Fruit fly (Drosophila melanogaster): ENCODE results near the gene Cdk5alpha.

Gene Cdk5alpha

DNA sequence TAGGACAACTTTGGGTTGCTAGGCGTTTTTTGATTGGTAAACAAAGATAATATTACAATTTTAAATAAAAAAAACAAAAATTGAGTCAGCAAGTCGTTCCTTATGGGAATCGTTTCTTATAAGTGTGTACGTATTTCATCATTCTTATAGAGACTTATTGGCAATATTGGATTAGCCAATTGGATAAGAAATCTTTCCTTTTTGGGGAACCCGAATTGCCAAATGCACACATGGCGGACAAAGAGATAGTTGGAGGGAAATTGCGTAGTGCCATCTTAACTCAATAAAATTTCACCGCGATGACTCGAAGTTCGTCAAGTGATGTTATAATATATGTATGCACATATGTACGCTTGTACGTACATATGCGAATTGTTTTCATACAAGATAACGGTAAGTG lies 19.5 kb downstream of the Cdk5alpha start:
- no peak for TF ChIP-seq dsf (GFP tag; optimal IDR thresholded peaks at IDR 0.05; ENCODE audit: borderline replicate concordance)
- TF ChIP-seq Dfd (GFP tag; optimal IDR thresholded peaks at IDR 0.05), result no peak
- no peak for TF ChIP-seq OdsH (GFP tag; optimal IDR thresholded peaks at IDR 0.05)
- no peak for TF ChIP-seq foxo (GFP tag; optimal IDR thresholded peaks at IDR 0.05)
- TF ChIP-seq sv (GFP tag; optimal IDR thresholded peaks at IDR 0.05), result no peak
- TF ChIP-seq Dif (GFP tag; optimal IDR thresholded peaks at IDR 0.05; ENCODE audit: partially characterized antibody), result no peak

DNA sequence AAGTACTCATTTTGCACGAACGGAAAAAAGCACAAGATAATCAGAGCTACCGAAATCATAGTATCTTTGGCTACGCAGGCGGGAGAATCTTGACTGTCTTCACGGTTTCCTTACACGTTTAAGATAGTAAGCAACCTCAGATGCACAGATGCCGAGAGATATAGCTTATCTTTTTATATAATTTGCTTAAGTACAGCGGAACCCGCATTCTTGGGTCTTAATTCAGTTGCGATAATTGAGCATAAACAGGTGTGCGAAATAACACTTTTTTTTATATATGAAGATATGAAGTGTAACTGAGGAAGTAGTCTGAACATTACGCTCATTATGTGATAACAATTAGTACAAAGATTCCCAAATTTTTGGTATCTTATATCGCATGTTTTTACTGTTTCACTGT lies 30.0 kb downstream of the Cdk5alpha start, which contains the start of gene CG34043:
TSS of gene CG34043 (minus strand) at position 101 of the 400 bp plus-strand sequence.
- TF ChIP-seq Abd-B (GFP tag; optimal IDR thresholded peaks at IDR 0.05) (no peak), Hnf4 (GFP tag; optimal IDR thresholded peaks at IDR 0.05) (no peak), Jra (GFP tag; optimal IDR thresholded peaks at IDR 0.05) (no peak), Myc (optimal IDR thresholded peaks at IDR 0.05) (no peak), ey (GFP tag; optimal IDR thresholded peaks at IDR 0.05) (no peak), woc (GFP tag; optimal IDR thresholded peaks at IDR 0.05) (no peak), GATAd (GFP tag; optimal IDR thresholded peaks at IDR 0.05) (no peak), usp (GFP tag; optimal IDR thresholded peaks at IDR 0.05) (no peak), brk (GFP tag; optimal IDR thresholded peaks at IDR 0.05) (no peak), CrebA (GFP tag; optimal IDR thresholded peaks at IDR 0.05; ENCODE audit: borderline replicate concordance) (no peak), sage (GFP tag; optimal IDR thresholded peaks at IDR 0.05) (no peak), sv (GFP tag; optimal IDR thresholded peaks at IDR 0.05) (no peak), dsf (GFP tag; optimal IDR thresholded peaks at IDR 0.05; ENCODE audit: borderline replicate concordance) (no peak), Vsx2 (GFP tag; optimal IDR thresholded peaks at IDR 0.05; ENCODE audit: partially characterized antibody) (no peak)

DNA sequence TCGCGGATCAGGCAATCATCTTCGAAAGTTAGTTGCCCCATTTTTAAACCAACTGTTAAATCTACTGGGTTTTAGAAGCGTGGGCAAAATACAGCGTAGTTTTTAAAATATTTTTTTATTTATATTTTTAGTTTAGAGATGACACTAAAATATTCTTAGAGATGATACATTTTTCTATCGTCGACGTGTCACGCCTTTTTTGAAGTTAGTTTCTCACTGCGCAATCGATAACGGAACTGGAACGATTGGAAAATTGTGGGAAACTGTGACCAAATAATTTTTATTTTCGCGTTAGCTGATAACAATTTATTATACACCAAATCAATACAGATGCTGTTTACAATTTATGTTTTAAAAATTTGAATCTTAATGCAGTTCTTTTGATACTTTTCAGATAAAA lies 32.1 kb downstream of the Cdk5alpha start, which contains the start of gene Utx:
TSS of gene Utx (minus strand) at position 154 of the 400 bp plus-strand sequence.
- TF ChIP-seq Hr83 (GFP tag; optimal IDR thresholded peaks at IDR 0.05; ENCODE audit: poor library complexity, severe bottlenecking) (peak; percentile 23), Rel (GFP tag; optimal IDR thresholded peaks at IDR 0.05) (no peak), Rel (tag; optimal IDR thresholded peaks at IDR 0.05) (no peak), dl (GFP tag; optimal IDR thresholded peaks at IDR 0.05; ENCODE audit: insufficient read depth in 1 of 2, partially characterized antibody in 2 of 2) (no peak), rgr (GFP tag; optimal IDR thresholded peaks at IDR 0.05) (no peak), woc (GFP tag; optimal IDR thresholded peaks at IDR 0.05) (peak; percentile 71)

DNA sequence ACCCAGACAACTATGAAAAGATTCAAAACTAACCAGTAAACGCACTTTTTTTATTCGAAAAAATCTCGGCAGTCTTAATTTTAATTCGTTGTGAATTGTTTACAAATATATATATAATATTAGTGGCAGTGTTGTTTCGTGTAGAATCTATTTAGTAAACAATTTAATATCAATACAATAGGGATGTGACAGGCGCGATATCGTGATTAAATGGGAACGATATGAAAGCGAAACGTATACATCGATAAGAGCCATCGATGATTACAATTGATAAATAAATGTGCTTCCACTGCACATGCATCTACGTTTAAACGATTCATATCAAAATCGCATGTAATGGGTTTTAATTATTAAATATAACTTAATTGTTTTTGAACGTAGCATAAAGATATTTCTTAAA lies 33.4 kb downstream of the Cdk5alpha start:
- TF ChIP-seq dmrt93B (GFP tag; optimal IDR thresholded peaks at IDR 0.05) (no peak), rgr (GFP tag; optimal IDR thresholded peaks at IDR 0.05) (no peak), Dif (GFP tag; optimal IDR thresholded peaks at IDR 0.05; ENCODE audit: partially characterized antibody) (no peak), Myc (optimal IDR thresholded peaks at IDR 0.05) (no peak), jim (GFP tag; optimal IDR thresholded peaks at IDR 0.05) (no peak), foxo (GFP tag; optimal IDR thresholded peaks at IDR 0.05) (no peak), Hnf4 (GFP tag; optimal IDR thresholded peaks at IDR 0.05) (no peak), brk (GFP tag; optimal IDR thresholded peaks at IDR 0.05) (peak; percentile 12), woc (GFP tag; optimal IDR thresholded peaks at IDR 0.05) (peak; percentile 27), N (GFP tag; optimal IDR thresholded peaks at IDR 0.05) (no peak), sage (GFP tag; optimal IDR thresholded peaks at IDR 0.05) (no peak), sv (GFP tag; optimal IDR thresholded peaks at IDR 0.05) (no peak), br (GFP tag; optimal IDR thresholded peaks at IDR 0.05) (no peak), Mio (GFP tag; optimal IDR thresholded peaks at IDR 0.05) (no peak), Sp1 (GFP tag; optimal IDR thresholded peaks at IDR 0.05) (no peak), Hr83 (GFP tag; optimal IDR thresholded peaks at IDR 0.05; ENCODE audit: poor library complexity, severe bottlenecking) (peak; percentile 74), fru (GFP tag; optimal IDR thresholded peaks at IDR 0.05) (no peak), CG9705 (GFP tag; optimal IDR thresholded peaks at IDR 0.05) (no peak), CrebA (GFP tag; optimal IDR thresholded peaks at IDR 0.05; ENCODE audit: borderline replicate concordance) (no peak), Vsx2 (GFP tag; optimal IDR thresholded peaks at IDR 0.05; ENCODE audit: partially characterized antibody) (no peak), ey (GFP tag; optimal IDR thresholded peaks at IDR 0.05) (no peak), lola (GFP tag; optimal IDR thresholded peaks at IDR 0.05) (no peak), Abd-B (GFP tag; optimal IDR thresholded peaks at IDR 0.05) (no peak)

DNA sequence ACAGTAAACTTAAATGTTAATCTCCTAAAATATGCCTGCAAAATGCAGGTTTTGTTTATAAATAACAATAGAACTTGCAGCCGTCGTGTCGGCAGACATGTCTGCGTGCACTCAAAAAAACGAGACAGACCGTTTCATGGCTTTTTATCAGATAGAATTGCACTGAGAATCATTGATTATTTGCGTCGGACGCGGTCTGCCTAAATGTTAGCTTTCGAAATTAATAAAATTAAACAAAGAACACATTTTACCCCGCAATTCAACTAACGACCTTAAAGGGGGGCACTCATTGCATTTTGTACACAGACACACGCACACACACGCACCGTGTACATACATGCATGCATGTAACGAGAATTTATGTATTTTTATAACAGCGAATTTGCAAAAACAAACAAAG lies 33.9 kb downstream of the Cdk5alpha start:
- peak; percentile 14 to 54 for TF ChIP-seq foxo (GFP tag; optimal IDR thresholded peaks at IDR 0.05)
- TF ChIP-seq dl (GFP tag; optimal IDR thresholded peaks at IDR 0.05; ENCODE audit: insufficient read depth in 1 of 2, partially characterized antibody in 2 of 2), result no peak
- TF ChIP-seq CrebA (GFP tag; optimal IDR thresholded peaks at IDR 0.05; ENCODE audit: borderline replicate concordance), result no peak
- no peak for TF ChIP-seq Vsx2 (GFP tag; optimal IDR thresholded peaks at IDR 0.05; ENCODE audit: partially characterized antibody)
- peak; percentile 52 for TF ChIP-seq tai (GFP tag; optimal IDR thresholded peaks at IDR 0.05)
- TF ChIP-seq Rel (GFP tag; optimal IDR thresholded peaks at IDR 0.05), result no peak
- no peak for TF ChIP-seq Rel (tag; optimal IDR thresholded peaks at IDR 0.05)
- no peak for TF ChIP-seq GATAd (GFP tag; optimal IDR thresholded peaks at IDR 0.05)
- no peak for TF ChIP-seq fru (GFP tag; optimal IDR thresholded peaks at IDR 0.05)
- TF ChIP-seq br (GFP tag; optimal IDR thresholded peaks at IDR 0.05), result no peak
- no peak for TF ChIP-seq dsf (GFP tag; optimal IDR thresholded peaks at IDR 0.05; ENCODE audit: borderline replicate concordance)
- peak; percentile 40 for TF ChIP-seq Jra (GFP tag; optimal IDR thresholded peaks at IDR 0.05)
- peak; percentile 66 for TF ChIP-seq ey (GFP tag; optimal IDR thresholded peaks at IDR 0.05)
- TF ChIP-seq Hnf4 (GFP tag; optimal IDR thresholded peaks at IDR 0.05), result peak; percentile 58
- TF ChIP-seq brk (GFP tag; optimal IDR thresholded peaks at IDR 0.05), result no peak
- TF ChIP-seq HLH106 (tag; optimal IDR thresholded peaks at IDR 0.05), result no peak
- TF ChIP-seq OdsH (GFP tag; optimal IDR thresholded peaks at IDR 0.05), result peak; percentile 60
- no peak for TF ChIP-seq Sp1 (GFP tag; optimal IDR thresholded peaks at IDR 0.05)
- TF ChIP-seq woc (GFP tag; optimal IDR thresholded peaks at IDR 0.05), result no peak
- TF ChIP-seq Hr78 (GFP tag; optimal IDR thresholded peaks at IDR 0.05), result no peak
- no peak for TF ChIP-seq Dif (GFP tag; optimal IDR thresholded peaks at IDR 0.05; ENCODE audit: partially characterized antibody)
- peak; percentile 33 for TF ChIP-seq psq (GFP tag; optimal IDR thresholded peaks at IDR 0.05)
- TF ChIP-seq N (GFP tag; optimal IDR thresholded peaks at IDR 0.05), result peak; percentile 9
- TF ChIP-seq Mio (GFP tag; optimal IDR thresholded peaks at IDR 0.05), result no peak
- TF ChIP-seq CG32264 (GFP tag; optimal IDR thresholded peaks at IDR 0.05), result no peak
- TF ChIP-seq CG9705 (GFP tag; optimal IDR thresholded peaks at IDR 0.05), result no peak

Data from whole organism, wandering third instar larva.